Fruit fly (Drosophila melanogaster) whole organism, embryonic: ENCODE results near the gene vers.

Source experiments
- Atf3 ChIP-seq: fragments of 200-800 bp; sonication (Bioruptor generic); optimal IDR thresholded peaks from 3 replicates; lab custom pipeline; 2016; ENCODE audit warnings: missing biosample characterization, missing genetic modification characterization
- CG10431 ChIP-seq: fragments of 200-800 bp; sonication (Bioruptor generic); optimal IDR thresholded peaks from 3 replicates; lab custom pipeline; 2018; ENCODE audit warnings: missing biosample characterization, mild to moderate bottlenecking, missing genetic modification characterization
- CG11093 ChIP-seq: fragments of 200-800 bp; sonication (Bioruptor generic); IDR thresholded peaks from 3 replicates; pipeline ENCODE4 v1.3.6; 2022; ENCODE audit warnings: missing biosample characterization, missing genetic modification characterization
- CG12219 ChIP-seq: fragments of 200-800 bp; sonication (Bioruptor generic); optimal IDR thresholded peaks from 3 replicates; lab custom pipeline; 2018; ENCODE audit warnings: missing biosample characterization, mild to moderate bottlenecking, missing genetic modification characterization
- CG12744 ChIP-seq: fragments of 200-800 bp; sonication (Bioruptor generic); optimal IDR thresholded peaks from 2 replicates; lab custom pipeline; 2016; ENCODE audit warnings: missing biosample characterization, missing genetic modification characterization
- CG14014 ChIP-seq: fragments of 200-800 bp; sonication (Bioruptor generic); IDR thresholded peaks from 2 replicates; pipeline ENCODE4 v1.3.6; 2022; ENCODE audit warnings: missing biosample characterization, missing genetic modification characterization
- CG14965 ChIP-seq: fragments of 200-800 bp; sonication (Bioruptor generic); optimal IDR thresholded peaks from 2 replicates; lab custom pipeline; 2016; ENCODE audit warnings: missing biosample characterization, missing genetic modification characterization, borderline replicate concordance
- CG15696 ChIP-seq: fragments of 200-800 bp; sonication (Bioruptor generic); optimal IDR thresholded peaks from 2 replicates; lab custom pipeline; 2019; ENCODE audit warnings: missing biosample characterization, mild to moderate bottlenecking, missing genetic modification characterization, moderate library complexity
- CG17359 ChIP-seq: fragments of 200-800 bp; sonication (Bioruptor generic); optimal IDR thresholded peaks from 3 replicates; lab custom pipeline; 2018; ENCODE audit warnings: missing biosample characterization, mild to moderate bottlenecking, missing genetic modification characterization, moderate library complexity
- CG2889 ChIP-seq: fragments of 200-800 bp; sonication (Bioruptor generic); IDR thresholded peaks from 3 replicates; pipeline ENCODE4 v1.3.6; 2022; ENCODE audit warnings: missing biosample characterization, missing genetic modification characterization
- CG31224 ChIP-seq: fragments of 200-800 bp; sonication (Bioruptor generic); IDR thresholded peaks from 2 replicates; pipeline ENCODE4 v1.3.6; 2022; ENCODE audit warnings: missing biosample characterization, missing genetic modification characterization
- CG3838 ChIP-seq: fragments of 200-800 bp; sonication (Bioruptor generic); optimal IDR thresholded peaks from 3 replicates; lab custom pipeline; 2016; ENCODE audit warnings: missing biosample characterization, missing genetic modification characterization
- CG3847 ChIP-seq: fragments of 200-800 bp; sonication (Bioruptor generic); IDR thresholded peaks from 2 replicates; pipeline ENCODE4 v1.3.6; 2022; ENCODE audit warnings: missing biosample characterization, missing genetic modification characterization
- CG4707 ChIP-seq: fragments of 200-800 bp; sonication (Bioruptor generic); optimal IDR thresholded peaks from 2 replicates; lab custom pipeline; 2018; ENCODE audit warnings: missing biosample characterization, mild to moderate bottlenecking, missing genetic modification characterization, moderate library complexity
- CG4730 ChIP-seq: fragments of 200-800 bp; sonication (Bioruptor generic); IDR thresholded peaks from 2 replicates; pipeline ENCODE4 v1.3.6; 2022; ENCODE audit warnings: missing biosample characterization, missing genetic modification characterization
- CG4854 ChIP-seq: fragments of 200-800 bp; sonication (Bioruptor generic); optimal IDR thresholded peaks from 2 replicates; lab custom pipeline; 2016; ENCODE audit warnings: missing biosample characterization, missing genetic modification characterization, inconsistent platforms
- CG5953 ChIP-seq: fragments of 200-800 bp; sonication (Bioruptor generic); IDR thresholded peaks from 2 replicates; pipeline ENCODE4 v1.3.6; 2022; ENCODE audit warnings: missing biosample characterization, missing genetic modification characterization
- CG6254 ChIP-seq: fragments of 200-800 bp; sonication (Bioruptor generic); optimal IDR thresholded peaks from 3 replicates; lab custom pipeline; 2017; ENCODE audit warnings: mild to moderate bottlenecking, missing biosample characterization, missing genetic modification reagents, missing genetic modification characterization
- CG7556 ChIP-seq: fragments of 200-800 bp; sonication (Bioruptor generic); optimal IDR thresholded peaks from 2 replicates; lab custom pipeline; 2017; ENCODE audit warnings: missing biosample characterization, mild to moderate bottlenecking, missing genetic modification characterization
- CG8388 ChIP-seq: fragments of 200-800 bp; sonication (Bioruptor generic); optimal IDR thresholded peaks from 2 replicates; lab custom pipeline; 2019; ENCODE audit warnings: missing biosample characterization, mild to moderate bottlenecking, missing genetic modification characterization, moderate library complexity
- CG9876 ChIP-seq: fragments of 200-800 bp; sonication (Bioruptor generic); optimal IDR thresholded peaks from 2 replicates; lab custom pipeline; 2016; ENCODE audit warnings: missing biosample characterization, missing genetic modification characterization
- Dad ChIP-seq: fragments of 200-800 bp; sonication (Bioruptor generic); optimal IDR thresholded peaks from 3 replicates; lab custom pipeline; 2016; ENCODE audit warnings: missing biosample characterization, missing genetic modification characterization
- Fer3 ChIP-seq: fragments of 200-800 bp; sonication (Bioruptor generic); optimal IDR thresholded peaks from 2 replicates; lab custom pipeline; 2018; ENCODE audit warnings: missing biosample characterization, mild to moderate bottlenecking, missing genetic modification characterization, moderate library complexity
- HLH54F ChIP-seq: fragments of 200-800 bp; sonication (Bioruptor generic); optimal IDR thresholded peaks from 3 replicates; lab custom pipeline; 2016; ENCODE audit warnings: missing biosample characterization, missing genetic modification characterization
- HmgD ChIP-seq: fragments of 200-800 bp; sonication (Bioruptor generic); optimal IDR thresholded peaks from 3 replicates; lab custom pipeline; 2016; ENCODE audit warnings: missing biosample characterization, missing genetic modification characterization
- Kr ChIP-seq: fragments of 200-800 bp; sonication (Bioruptor generic); optimal IDR thresholded peaks from 2 replicates; lab custom pipeline; 2017; ENCODE audit warnings: missing biosample characterization, mild to moderate bottlenecking, missing genetic modification characterization
- Meics ChIP-seq: fragments of 200-800 bp; sonication (Bioruptor generic); optimal IDR thresholded peaks from 2 replicates; lab custom pipeline; 2017; ENCODE audit warnings: missing biosample characterization, mild to moderate bottlenecking, missing genetic modification characterization
- NFAT ChIP-seq: fragments of 200-800 bp; sonication (Bioruptor generic); IDR thresholded peaks from 2 replicates; pipeline ENCODE4 v1.3.6; 2022; ENCODE audit warnings: missing biosample characterization, missing genetic modification characterization
- Neu2 ChIP-seq: fragments of 200-800 bp; sonication (Bioruptor generic); optimal IDR thresholded peaks from 3 replicates; lab custom pipeline; 2016; ENCODE audit warnings: missing biosample characterization, missing genetic modification characterization, borderline replicate concordance
- Side ChIP-seq: fragments of 200-800 bp; sonication (Bioruptor generic); optimal IDR thresholded peaks from 2 replicates; lab custom pipeline; 2016; ENCODE audit warnings: missing biosample characterization, missing genetic modification characterization
- Trl ChIP-seq, 3 experiments: fragments of >200 bp in 2 of 3; fragments of 200-800 bp in 1 of 3; sonication (Bioruptor generic) in 1 of 3; optimal IDR thresholded peaks; 2 replicates in 1 of 3; 3 replicates in 2 of 3; lab custom pipeline; 2016 to 2017; ENCODE audit warnings: missing biosample characterization in 1 of 3, missing genetic modification characterization in 1 of 3
- Xbp1 ChIP-seq: fragments of 200-800 bp; sonication (Bioruptor generic); optimal IDR thresholded peaks from 3 replicates; lab custom pipeline; 2016; ENCODE audit warnings: missing biosample characterization, mild to moderate bottlenecking, missing genetic modification characterization
- da ChIP-seq: fragments of 200-800 bp; sonication (Bioruptor generic); optimal IDR thresholded peaks from 2 replicates; lab custom pipeline; 2016; ENCODE audit warnings: missing biosample characterization, missing genetic modification characterization
- dm ChIP-seq: fragments of 200-800 bp; sonication (Bioruptor generic); optimal IDR thresholded peaks from 3 replicates; lab custom pipeline; 2016; ENCODE audit warnings: missing biosample characterization, missing genetic modification characterization
- dpn ChIP-seq, 2 experiments: fragments of 200-800 bp; sonication (Bioruptor generic); optimal IDR thresholded peaks; 3 replicates each; lab custom pipeline; 2016; ENCODE audit warnings: missing biosample characterization in 2 of 2, missing genetic modification characterization in 2 of 2
- fd3F ChIP-seq: fragments of 200-800 bp; sonication (Bioruptor generic); optimal IDR thresholded peaks from 2 replicates; lab custom pipeline; 2018; ENCODE audit warnings: missing biosample characterization, mild to moderate bottlenecking, missing genetic modification characterization, moderate library complexity
- gcm ChIP-seq: fragments of 200-800 bp; sonication (Bioruptor generic); optimal IDR thresholded peaks from 2 replicates; lab custom pipeline; 2019; ENCODE audit warnings: missing biosample characterization, mild to moderate bottlenecking, missing genetic modification characterization, moderate library complexity
- grau ChIP-seq: fragments of 200-800 bp; optimal IDR thresholded peaks from 3 replicates; lab custom pipeline; 2019; ENCODE audit warnings: missing biosample characterization, mild to moderate bottlenecking, missing genetic modification characterization, moderate library complexity
- org-1 ChIP-seq: fragments of 200-800 bp; sonication (Bioruptor generic); optimal IDR thresholded peaks from 2 replicates; lab custom pipeline; 2017; ENCODE audit warnings: missing biosample characterization, missing genetic modification characterization
- pb ChIP-seq: fragments of 200-800 bp; sonication (Bioruptor generic); optimal IDR thresholded peaks from 3 replicates; lab custom pipeline; 2016; ENCODE audit warnings: missing biosample characterization, missing genetic modification characterization
- pfk ChIP-seq: fragments of 200-800 bp; sonication (Bioruptor generic); optimal IDR thresholded peaks from 2 replicates; lab custom pipeline; 2018; ENCODE audit warnings: missing biosample characterization, mild to moderate bottlenecking, missing genetic modification characterization, moderate library complexity
- pzg ChIP-seq: fragments of 200-800 bp; sonication (Bioruptor generic); optimal IDR thresholded peaks from 3 replicates; lab custom pipeline; 2018; ENCODE audit warnings: missing biosample characterization, mild to moderate bottlenecking, missing genetic modification characterization, moderate library complexity
- ranshi ChIP-seq: fragments of 200-800 bp; sonication (Bioruptor generic); IDR thresholded peaks from 2 replicates; pipeline ENCODE4 v1.3.6; 2022; ENCODE audit warnings: missing biosample characterization, missing genetic modification characterization
- sc ChIP-seq, 3 experiments: fragments of >200 bp in 2 of 3; fragments of 200-800 bp in 1 of 3; sonication (Bioruptor generic) in 1 of 3; optimal IDR thresholded peaks; 2 replicates in 2 of 3; 3 replicates in 1 of 3; lab custom pipeline; 2017; ENCODE audit warnings: mild to moderate bottlenecking in 1 of 3, missing biosample characterization in 1 of 3, missing genetic modification characterization in 1 of 3, missing genetic modification reagents in 1 of 3
- sd ChIP-seq: fragments of 200-800 bp; sonication (Bioruptor generic); optimal IDR thresholded peaks from 3 replicates; lab custom pipeline; 2018; ENCODE audit warnings: missing biosample characterization, mild to moderate bottlenecking, missing genetic modification characterization, moderate library complexity
- sens ChIP-seq: fragments of 200-800 bp; sonication (Bioruptor generic); peaks from one replicate; lab custom pipeline; 2016; ENCODE audit warnings: missing biosample characterization, missing genetic modification characterization
- stwl ChIP-seq: fragments of 200-800 bp; sonication (Bioruptor generic); optimal IDR thresholded peaks from 3 replicates; lab custom pipeline; 2018; ENCODE audit warnings: missing biosample characterization, mild to moderate bottlenecking, missing genetic modification characterization, moderate library complexity
- toy ChIP-seq: fragments of 200-800 bp; sonication (Bioruptor generic); IDR thresholded peaks from 2 replicates; pipeline ENCODE4 v1.3.6; 2022; ENCODE audit warnings: missing biosample characterization, missing genetic modification characterization

vers gene

dm6 chr3L:12081679-12082520 is 34.0 kb upstream of the vers start, which contains the start of gene Sema5c (continued):
- TF ChIP-seq stwl (peak; percentile 18), Fer3 (tag; lab: Kevin White, UChicago) (peak; percentile 22), Dad (GFP tag; lab: Kevin White, UChicago) (no peak), ranshi (GFP tag; lab: Robert Waterston, UW) (peak; percentile 63), CG11093 (GFP tag; lab: Robert Waterston, UW) (0 out of 3 replicates have a peak, but pooled peaks have one; percentile 39), toy (GFP tag; lab: Robert Waterston, UW) (no peak; the same call in 1 of the 2 replicates), dpn (GFP tag; optimal IDR thresholded peaks at IDR 0.05; lab: Kevin White, UChicago) (peak; percentile 5 to 19), CG7556 (GFP tag; lab: Kevin White, UChicago) (peak; percentile 92), CG9876 (GFP tag; lab: Kevin White, UChicago) (no peak), CG8388 (GFP tag; lab: Kevin White, UChicago) (peak; percentile 74), CG4707 (GFP tag; lab: Kevin White, UChicago) (peak; percentile 35), CG10431 (no peak), CG14965 (GFP tag; lab: Kevin White, UChicago) (no peak), CG15696 (tag; lab: Kevin White, UChicago) (peak; percentile 83), da (no peak), HLH54F (GFP tag; lab: Kevin White, UChicago) (peak; percentile 11), sc (optimal IDR thresholded peaks at IDR 0.05; lab: Kevin White, UChicago) (no peak), sc (GFP tag; optimal IDR thresholded peaks at IDR 0.05; lab: Kevin White, UChicago) (peak; percentile 73), pfk (peak; percentile 63), Kr (GFP tag; lab: Kevin White, UChicago) (no peak), CG4730 (GFP tag; lab: Robert Waterston, UW) (peak; percentile 41; the same call in 1 of the 2 replicates), sens (GFP tag; lab: Kevin White, UChicago) (peak; percentile 90), Side (peak; percentile 36), CG17359 (tag; lab: Kevin White, UChicago) (peak; percentile 56), CG6254 (GFP tag; lab: Kevin White, UChicago) (peak; percentile 41), CG31224 (peak; percentile 28; the same call in 1 of the 2 replicates), org-1 (GFP tag; lab: Kevin White, UChicago) (peak; percentile 30), Neu2 (GFP tag; lab: Kevin White, UChicago) (peak; percentile 19), gcm (peak; percentile 67), CG2889 (no peak), CG3847 (no peak), dm (GFP tag; lab: Kevin White, UChicago) (no peak), CG4854 (GFP tag; lab: Kevin White, UChicago) (no peak), CG3838 (GFP tag; lab: Kevin White, UChicago) (peak; percentile 16), grau (tag; lab: Kevin White, UChicago) (peak; percentile 79), Xbp1 (GFP tag; lab: Kevin White, UChicago) (peak; percentile 59), fd3F (GFP tag; lab: Kevin White, UChicago) (peak; percentile 46), CG5953 (GFP tag; lab: Robert Waterston, UW) (0 out of 2 replicates have a peak, but pooled peaks have one; percentile 44), pb (GFP tag; lab: Kevin White, UChicago) (no peak), sd (peak; percentile 1), Atf3 (GFP tag; lab: Kevin White, UChicago) (no peak), CG12744 (GFP tag; lab: Kevin White, UChicago) (peak; percentile 11), Trl (optimal IDR thresholded peaks at IDR 0.05; lab: Kevin White, UChicago) (peak; percentile 56 to 70), Trl (GFP tag; optimal IDR thresholded peaks at IDR 0.05; lab: Kevin White, UChicago) (peak; percentile 26), pzg (no peak), CG14014 (GFP tag; lab: Robert Waterston, UW) (peak; percentile 42; the same call in 1 of the 2 replicates), Meics (GFP tag; lab: Kevin White, UChicago) (peak; percentile 82), NFAT (GFP tag; lab: Robert Waterston, UW) (0 out of 2 replicates have a peak, but pooled peaks have one; percentile 27), HmgD (GFP tag; lab: Kevin White, UChicago) (no peak), CG12219 (GFP tag; lab: Kevin White, UChicago) (no peak)
